Worm (Caenorhabditis elegans) whole organism, young adult: ENCODE data around the gene Y71G10AR.4.

ENCODE experiments used
- C17E4.6 ChIP-seq: fragments of 200-800 bp; sonication (Bioruptor generic); IDR thresholded peaks from 2 replicates; pipeline ENCODE4 v1.3.6; 2022; ENCODE audit warnings: missing genetic modification reagents, missing genetic modification characterization, missing compliant biosample characterization
- F10E7.11 ChIP-seq: sonication (generic microtip); optimal IDR thresholded peaks from 2 replicates; lab custom pipeline; 2017; ENCODE audit warnings: mild to moderate bottlenecking, missing genetic modification characterization, moderate library complexity, missing compliant biosample characterization
- F37B4.10 ChIP-seq: fragments of 200-800 bp; sonication (Bioruptor generic); IDR thresholded peaks from 2 replicates; pipeline ENCODE4 v1.3.6; 2022; ENCODE audit warnings: missing genetic modification characterization, missing compliant biosample characterization
- F52B5.7 ChIP-seq: sonication (generic microtip); optimal IDR thresholded peaks from 2 replicates; lab custom pipeline; 2016; ENCODE audit warnings: mild to moderate bottlenecking, missing genetic modification characterization, missing compliant biosample characterization
- K11D2.4 ChIP-seq: fragments of 200-800 bp; sonication (Bioruptor generic); IDR thresholded peaks from 2 replicates; pipeline ENCODE4 v1.3.6; 2022; ENCODE audit warnings: missing genetic modification reagents, missing genetic modification characterization, missing compliant biosample characterization
- T07F8.4 ChIP-seq: sonication (generic microtip); optimal IDR thresholded peaks from 2 replicates; lab custom pipeline; 2016; ENCODE audit warnings: mild to moderate bottlenecking, missing genetic modification characterization, moderate library complexity, missing compliant biosample characterization
- T26A5.8 ChIP-seq: sonication (generic microtip); optimal IDR thresholded peaks from 2 replicates; lab custom pipeline; 2016; ENCODE audit warnings: missing genetic modification characterization, missing compliant biosample characterization
- Y56A3A.18 ChIP-seq: fragments of 200-800 bp; sonication (Bioruptor generic); IDR thresholded peaks from 2 replicates; pipeline ENCODE4 v1.3.6; 2022; ENCODE audit warnings: missing genetic modification reagents, missing genetic modification characterization, missing compliant biosample characterization
- ZK185.1 ChIP-seq: sonication (generic microtip); optimal IDR thresholded peaks from 2 replicates; lab custom pipeline; 2016; ENCODE audit warnings: mild to moderate bottlenecking, missing genetic modification characterization, missing compliant biosample characterization; ENCODE audit not compliant: poor library complexity, severe bottlenecking
- aptf-2 ChIP-seq: fragments of 200-800 bp; sonication (Bioruptor generic); conservative IDR thresholded peaks from 2 replicates; pipeline ENCODE4 v1.3.6; 2022; ENCODE audit warnings: missing genetic modification reagents, missing genetic modification characterization, missing compliant biosample characterization
- ceh-100 ChIP-seq: fragments of 200-800 bp; sonication (Bioruptor generic); IDR thresholded peaks from 2 replicates; pipeline ENCODE4 v1.3.6; 2022; ENCODE audit warnings: missing genetic modification reagents, missing genetic modification characterization, missing compliant biosample characterization
- ceh-58 ChIP-seq: fragments of 200-800 bp; sonication (Bioruptor generic); IDR thresholded peaks from 2 replicates; pipeline ENCODE4 v1.3.6; 2022; ENCODE audit warnings: missing genetic modification characterization, missing compliant biosample characterization
- ceh-91 ChIP-seq: fragments of 200-800 bp; sonication (Bioruptor generic); IDR thresholded peaks from 2 replicates; pipeline ENCODE4 v1.3.6; 2022; ENCODE audit warnings: missing genetic modification reagents, missing genetic modification characterization, missing compliant biosample characterization
- chd-7 ChIP-seq: sonication (generic microtip); optimal IDR thresholded peaks from 2 replicates; lab custom pipeline; 2016; ENCODE audit warnings: mild to moderate bottlenecking, missing genetic modification characterization, moderate library complexity, missing compliant biosample characterization
- dox-1 ChIP-seq: fragments of 200-800 bp; sonication (Bioruptor generic); IDR thresholded peaks from 2 replicates; pipeline ENCODE4 v1.3.6; 2022; ENCODE audit warnings: missing genetic modification reagents, missing genetic modification characterization, missing compliant biosample characterization
- egrh-3 ChIP-seq: fragments of 200-800 bp; sonication (Bioruptor generic); IDR thresholded peaks from 2 replicates; pipeline ENCODE4 v1.3.6; 2022; ENCODE audit warnings: missing genetic modification reagents, missing genetic modification characterization, missing compliant biosample characterization
- ekl-4 ChIP-seq: fragments of 200-800 bp; sonication (Bioruptor generic); IDR thresholded peaks from 2 replicates; pipeline ENCODE4 v1.3.6; 2022; ENCODE audit warnings: missing genetic modification reagents, missing genetic modification characterization, missing compliant biosample characterization
- hmg-1.2 ChIP-seq: fragments of 200-800 bp; sonication (Bioruptor generic); IDR thresholded peaks from 2 replicates; pipeline ENCODE4 v1.3.6; 2022; ENCODE audit warnings: missing genetic modification reagents, missing genetic modification characterization, missing compliant biosample characterization
- lsl-1 ChIP-seq: fragments of 200-800 bp; sonication (Bioruptor generic); optimal IDR thresholded peaks from 2 replicates; lab custom pipeline; 2018; ENCODE audit warnings: mild to moderate bottlenecking, missing genetic modification characterization, moderate library complexity, missing compliant biosample characterization
- madf-10 ChIP-seq: sonication (generic microtip); optimal IDR thresholded peaks from 2 replicates; lab custom pipeline; 2016; ENCODE audit warnings: mild to moderate bottlenecking, missing genetic modification characterization, missing compliant biosample characterization
- madf-6 ChIP-seq: fragments of 200-800 bp; sonication (Bioruptor generic); IDR thresholded peaks from 2 replicates; pipeline ENCODE4 v1.3.6; 2022; ENCODE audit warnings: missing genetic modification reagents, missing genetic modification characterization, missing compliant biosample characterization
- mcd-1 ChIP-seq: fragments of 200-800 bp; sonication (Bioruptor generic); IDR thresholded peaks from 2 replicates; pipeline ENCODE4 v1.3.6; 2022; ENCODE audit warnings: missing genetic modification reagents, missing genetic modification characterization, missing compliant biosample characterization
- mxl-1 ChIP-seq: sonication (generic microtip); optimal IDR thresholded peaks from 2 replicates; lab custom pipeline; 2016; ENCODE audit warnings: missing genetic modification characterization, missing compliant biosample characterization
- nfya-2 ChIP-seq: fragments of 200-800 bp; sonication (Bioruptor generic); IDR thresholded peaks from 2 replicates; pipeline ENCODE4 v1.3.6; 2022; ENCODE audit warnings: missing genetic modification reagents, missing genetic modification characterization, missing compliant biosample characterization
- nhr-80 ChIP-seq: sonication (generic microtip); optimal IDR thresholded peaks from 2 replicates; lab custom pipeline; 2016; ENCODE audit warnings: missing genetic modification characterization, missing compliant biosample characterization
- nhr-90 ChIP-seq: sonication (generic microtip); optimal IDR thresholded peaks from 2 replicates; lab custom pipeline; 2016; ENCODE audit warnings: missing genotype, mild to moderate bottlenecking, missing genetic modification characterization, missing compliant biosample characterization
- pbrm-1 ChIP-seq: fragments of 200-800 bp; sonication (Bioruptor generic); IDR thresholded peaks from 2 replicates; pipeline ENCODE4 v1.3.6; 2022; ENCODE audit warnings: missing genetic modification reagents, missing genetic modification characterization, missing compliant biosample characterization
- pha-4 ChIP-seq: fragments of 150-350 bp; sonication (generic microtip); optimal IDR thresholded peaks from 2 replicates; lab custom pipeline; 2014; ENCODE audit warnings: missing biosample characterization, missing genetic modification reagents, missing genetic modification characterization
- snpc-1.3 ChIP-seq: sonication (generic microtip); optimal IDR thresholded peaks from 2 replicates; lab custom pipeline; 2017; ENCODE audit warnings: missing genetic modification characterization, mild to moderate bottlenecking, missing compliant biosample characterization, antibody characterized with exemption, moderate library complexity, missing genotype, missing genetic modification reagents; ENCODE audit not compliant: insufficient read depth
- snpc-3.4 ChIP-seq: sonication (generic microtip); optimal IDR thresholded peaks from 2 replicates; lab custom pipeline; 2017; ENCODE audit warnings: missing genetic modification characterization, mild to moderate bottlenecking, missing compliant biosample characterization, antibody characterized with exemption, moderate library complexity, missing genotype, missing genetic modification reagents
- snpc-4 ChIP-seq, 5 experiments: fragments of 150-350 bp in 1 of 5; sonication (generic microtip) in 4 of 5; optimal IDR thresholded peaks; 2 replicates each; lab custom pipeline; 2014 to 2018; ENCODE audit warnings: missing genetic modification characterization in 5 of 5, missing biosample characterization in 3 of 5, antibody characterized with exemption in 2 of 5, mild to moderate bottlenecking in 2 of 5, missing compliant biosample characterization in 2 of 5, missing genotype in 2 of 5, moderate library complexity in 2 of 5, missing genetic modification reagents in 1 of 5
- unc-130 ChIP-seq: sonication (generic microtip); optimal IDR thresholded peaks from 2 replicates; lab custom pipeline; 2016; ENCODE audit warnings: missing genetic modification reagents, missing genetic modification characterization, missing compliant biosample characterization
- xnd-1 ChIP-seq: sonication (generic microtip); optimal IDR thresholded peaks from 2 replicates; lab custom pipeline; 2016; ENCODE audit warnings: missing genotype, missing genetic modification reagents, missing genetic modification characterization, missing compliant biosample characterization
- ztf-18 ChIP-seq: sonication (generic microtip); optimal IDR thresholded peaks from 2 replicates; lab custom pipeline; 2016; ENCODE audit warnings: missing genotype, mild to moderate bottlenecking, missing genetic modification characterization, missing compliant biosample characterization
- ztf-22 ChIP-seq: fragments of 200-800 bp; sonication (Bioruptor generic); optimal IDR thresholded peaks from 2 replicates; lab custom pipeline; 2018; ENCODE audit warnings: mild to moderate bottlenecking, missing genetic modification characterization, moderate library complexity, missing compliant biosample characterization
- ztf-3 ChIP-seq: fragments of 200-800 bp; sonication (Bioruptor generic); optimal IDR thresholded peaks from 2 replicates; lab custom pipeline; 2018; ENCODE audit warnings: mild to moderate bottlenecking, missing genetic modification characterization, missing compliant biosample characterization

Gene Y71G10AR.4

ce11 chrIV:2162256-2162655 lies 36.6 kb upstream of the Y71G10AR.4 start:
- TF ChIP-seq ceh-91 (GFP tag; lab: Robert Waterston, UW): no peak
- no peak for TF ChIP-seq dox-1 (GFP tag; lab: Robert Waterston, UW)
- TF ChIP-seq ztf-3 (GFP tag; lab: Kevin White, UChicago): no peak
- TF ChIP-seq ztf-18 (tag; lab: Kevin White, UChicago): no peak
- TF ChIP-seq T07F8.4 (tag; lab: Kevin White, UChicago): no peak

ce11 chrIV:2168514-2168913 lies 30.3 kb upstream of the Y71G10AR.4 start, which contains the start of gene C54E4.4:
Gene C54E4.4, minus strand, starts transcription at chrIV:2168614.
- TF ChIP-seq nhr-90 (tag; lab: Kevin White, UChicago): no peak
- TF ChIP-seq T26A5.8: no peak
- no peak for TF ChIP-seq lsl-1
- no peak for TF ChIP-seq hmg-1.2 (GFP tag; lab: Robert Waterston, UW)
- TF ChIP-seq ceh-58 (GFP tag; lab: Robert Waterston, UW): no peak
- no peak for TF ChIP-seq F52B5.7 (tag; lab: Kevin White, UChicago)
- TF ChIP-seq madf-6 (GFP tag; lab: Robert Waterston, UW): no peak
- no peak for TF ChIP-seq mcd-1
- TF ChIP-seq ekl-4: no peak
- TF ChIP-seq, all 124 proteins: peak for 0

ce11 chrIV:2170332-2170731 lies 28.5 kb upstream of the Y71G10AR.4 start:
- TF ChIP-seq ZK185.1 (tag; lab: Kevin White, UChicago) (no peak), nhr-80 (tag; lab: Kevin White, UChicago) (no peak), aptf-2 (no peak)
- TF ChIP-seq, all 124 proteins: peak for 0

DNA sequence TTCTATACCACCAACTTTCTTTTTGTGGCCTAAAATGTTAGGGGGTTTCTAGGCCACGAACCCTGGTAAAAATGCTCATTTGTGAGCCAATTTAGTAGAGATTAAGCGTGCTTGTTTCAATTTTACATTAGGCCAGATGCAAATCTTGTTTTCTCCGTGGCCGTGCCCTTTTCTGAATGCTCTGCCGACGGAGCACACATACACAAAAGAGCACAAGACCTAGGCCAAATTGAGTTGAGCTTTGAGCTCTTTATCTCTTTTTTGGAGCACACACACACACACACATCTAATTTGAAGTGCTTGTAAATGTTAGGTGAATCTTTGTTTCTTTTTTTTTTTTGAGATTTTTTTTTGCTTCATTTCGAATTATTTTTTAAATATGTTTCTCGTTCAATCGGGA lies 26.0 kb upstream of the Y71G10AR.4 start:
- no peak for TF ChIP-seq ztf-22
- TF ChIP-seq egrh-3 (GFP tag; lab: Robert Waterston, UW): no peak
- no peak for TF ChIP-seq nfya-2
- no peak for TF ChIP-seq mxl-1 (tag; lab: Kevin White, UChicago)
- no peak for TF ChIP-seq snpc-3.4 (tag; lab: Kevin White, UChicago)
- TF ChIP-seq pbrm-1 (GFP tag; lab: Robert Waterston, UW): no peak
- no peak for TF ChIP-seq F37B4.10 (GFP tag; lab: Robert Waterston, UW)
- TF ChIP-seq pha-4 (tag; lab: Kevin White, UChicago): no peak
- no peak for TF ChIP-seq ceh-100 (GFP tag; lab: Robert Waterston, UW)
- no peak for TF ChIP-seq unc-130 (GFP tag; lab: Kevin White, UChicago)
- TF ChIP-seq snpc-4 (GFP tag; optimal IDR thresholded peaks at IDR 0.05; lab: Kevin White, UChicago): no peak
- no peak for TF ChIP-seq snpc-4 (tag; optimal IDR thresholded peaks at IDR 0.05; lab: Kevin White, UChicago)
- TF ChIP-seq chd-7 (tag; lab: Kevin White, UChicago): no peak
- TF ChIP-seq snpc-1.3 (tag; lab: Kevin White, UChicago): no peak
- TF ChIP-seq Y56A3A.18 (GFP tag; lab: Robert Waterston, UW): no peak
- TF ChIP-seq xnd-1 (tag; lab: Kevin White, UChicago): no peak
- TF ChIP-seq K11D2.4 (GFP tag; lab: Robert Waterston, UW): no peak
- TF ChIP-seq madf-10: no peak
- TF ChIP-seq F10E7.11 (tag; lab: Kevin White, UChicago): no peak
- TF ChIP-seq C17E4.6 (GFP tag; lab: Robert Waterston, UW): no peak
